Worm (Caenorhabditis elegans) whole organism, L4/young adult: ENCODE results near the gene Y57G11C.42.

Source experiments
- W03F9.2 ChIP-seq: fragments of 150-350 bp; optimal IDR thresholded peaks from 2 replicates; lab custom pipeline; 2014; ENCODE audit warnings: missing biosample characterization, missing genetic modification characterization
- dao-5 ChIP-seq: sonication (generic microtip); optimal IDR thresholded peaks from 2 replicates; lab custom pipeline; 2016; ENCODE audit warnings: missing genotype, missing genetic modification characterization, moderate library complexity, missing compliant biosample characterization

DNA sequence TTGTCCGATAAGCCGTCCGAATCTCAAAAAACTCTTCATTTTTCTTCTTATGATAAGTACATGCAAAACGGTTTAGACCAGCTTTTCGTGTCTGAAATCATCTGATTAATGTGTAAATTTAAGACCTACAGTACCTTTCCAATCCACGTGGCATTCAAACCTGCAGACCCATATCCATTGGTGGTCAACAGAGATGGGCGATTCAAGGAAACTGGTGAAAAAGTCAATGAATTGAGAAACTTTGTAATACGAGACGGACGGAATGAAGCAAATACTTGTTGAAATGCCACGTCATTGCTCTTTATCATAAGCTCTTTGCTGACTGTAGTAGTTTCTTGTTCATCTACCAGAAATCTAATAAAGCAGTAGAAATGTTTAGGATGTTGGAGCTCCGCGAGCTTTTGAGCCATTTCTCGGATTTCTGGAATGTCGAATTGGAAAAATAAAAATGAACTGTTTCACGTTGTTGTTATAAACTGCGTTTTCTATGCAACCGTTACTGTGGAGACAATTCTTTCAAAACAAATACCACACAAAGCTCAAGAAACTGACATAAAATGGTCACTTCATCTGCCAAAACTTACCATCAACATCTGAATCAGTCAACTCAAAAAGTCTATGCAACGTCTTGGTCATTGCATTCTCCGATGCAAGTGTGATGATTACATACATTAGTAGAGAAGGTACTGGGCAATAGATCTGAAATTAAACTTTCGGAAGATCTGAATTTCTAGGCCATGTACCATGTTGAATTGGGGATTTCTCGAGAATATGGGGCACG, 35.8 kb downstream of the Y57G11C.42 start:
- TF ChIP-seq W03F9.2 (tag; lab: Kevin White, UChicago), result no peak
- TF ChIP-seq dao-5 (tag; lab: Kevin White, UChicago), result no peak
